Worm (Caenorhabditis elegans) whole organism, L1 larva: ENCODE results near the gene clh-6.

ENCODE experiments used
- C16A3.4 ChIP-seq: fragments of 150-350 bp; optimal IDR thresholded peaks from 2 replicates; lab custom pipeline; 2014; ENCODE audit warnings: missing biosample characterization, missing genetic modification characterization
- C34B4.2 ChIP-seq: sonication (generic microtip); optimal IDR thresholded peaks from 2 replicates; lab custom pipeline; 2017; ENCODE audit warnings: mild to moderate bottlenecking, missing genetic modification characterization, missing compliant biosample characterization
- F16B12.6 ChIP-seq: fragments of 150-350 bp; optimal IDR thresholded peaks from 2 replicates; lab custom pipeline; 2014; ENCODE audit warnings: missing biosample characterization, missing genetic modification characterization
- Y116A8C.19 ChIP-seq: sonication (generic microtip); optimal IDR thresholded peaks from 2 replicates; lab custom pipeline; 2016; ENCODE audit warnings: missing compliant biosample characterization, missing genetic modification characterization, borderline replicate concordance
- aha-1 ChIP-seq: fragments of 150-350 bp; optimal IDR thresholded peaks from 2 replicates; lab custom pipeline; 2014; ENCODE audit warnings: missing biosample characterization, missing genetic modification characterization
- alr-1 ChIP-seq: fragments of 200-800 bp; sonication (Bioruptor generic); optimal IDR thresholded peaks from 2 replicates; lab custom pipeline; 2018; ENCODE audit warnings: borderline replicate concordance, mild to moderate bottlenecking, missing genetic modification characterization, missing compliant biosample characterization
- ama-1 ChIP-seq: fragments of 150-350 bp; optimal IDR thresholded peaks from 2 replicates; lab custom pipeline; 2014
- blmp-1 ChIP-seq: fragments of 150-350 bp; optimal IDR thresholded peaks from 2 replicates; lab custom pipeline; 2014; ENCODE audit warnings: missing biosample characterization, missing genetic modification characterization
- ces-1 ChIP-seq: fragments of 150-350 bp; optimal IDR thresholded peaks from 2 replicates; lab custom pipeline; 2014; ENCODE audit warnings: missing biosample characterization, missing genetic modification reagents, missing genetic modification characterization
- dpl-1 ChIP-seq, 3 experiments: fragments of 150-350 bp in 2 of 3; sonication (generic microtip) in 1 of 3; optimal IDR thresholded peaks; 2 replicates each; lab custom pipeline; 2014 to 2017; ENCODE audit warnings: missing biosample characterization in 3 of 3, missing genetic modification characterization in 3 of 3, missing genetic modification reagents in 3 of 3
- dsc-1 ChIP-seq: sonication (generic microtip); optimal IDR thresholded peaks from 2 replicates; lab custom pipeline; 2016; ENCODE audit warnings: mild to moderate bottlenecking, missing genetic modification characterization, missing compliant biosample characterization
- efl-1 ChIP-seq, 4 experiments: fragments of 150-350 bp; optimal IDR thresholded peaks in 3 of 4; peaks in 1 of 4; 1 replicate in 1 of 4; 2 replicates in 3 of 4; lab custom pipeline; 2014; ENCODE audit warnings: missing biosample characterization in 2 of 4, missing genetic modification characterization in 2 of 4, missing genetic modification reagents in 2 of 4
- egl-27 ChIP-seq, 2 experiments: fragments of 150-350 bp in 1 of 2; sonication (generic microtip); optimal IDR thresholded peaks; 3 replicates each; lab custom pipeline; 2017 to 2018; ENCODE audit warnings: missing biosample characterization in 2 of 2, missing genetic modification characterization in 2 of 2, missing genetic modification reagents in 2 of 2
- elt-2 ChIP-seq: sonication (generic microtip); optimal IDR thresholded peaks from 2 replicates; lab custom pipeline; 2016; ENCODE audit warnings: missing genetic modification characterization, mild to moderate bottlenecking, inconsistent platforms, missing compliant biosample characterization, missing genetic modification reagents
- elt-3 ChIP-seq, 6 experiments: fragments of 150-350 bp in 1 of 6; sonication (generic microtip); optimal IDR thresholded peaks; 2 replicates each; lab custom pipeline; 2017 to 2018; ENCODE audit warnings: missing biosample characterization in 6 of 6, missing genetic modification characterization in 6 of 6, inconsistent platforms in 1 of 6
- ets-5 ChIP-seq: fragments of 200-800 bp; sonication (Bioruptor generic); IDR thresholded peaks from 2 replicates; pipeline ENCODE4 v1.3.6; 2022; ENCODE audit warnings: missing genetic modification characterization, missing compliant biosample characterization
- fkh-8 ChIP-seq: sonication (generic microtip); optimal IDR thresholded peaks from 2 replicates; lab custom pipeline; 2016; ENCODE audit warnings: mild to moderate bottlenecking, missing genetic modification characterization, missing compliant biosample characterization
- grh-1 ChIP-seq: fragments of 200-800 bp; sonication (Bioruptor generic); IDR thresholded peaks from 2 replicates; pipeline ENCODE4 v1.3.6; 2022; ENCODE audit warnings: missing genetic modification reagents, missing genetic modification characterization, missing compliant biosample characterization
- hlh-17 ChIP-seq: fragments of 200-800 bp; sonication (Bioruptor generic); optimal IDR thresholded peaks from 2 replicates; lab custom pipeline; 2018; ENCODE audit warnings: missing genetic modification characterization, mild to moderate bottlenecking, missing compliant biosample characterization, moderate library complexity, borderline replicate concordance
- hpl-2 ChIP-seq: fragments of 150-350 bp; optimal IDR thresholded peaks from 2 replicates; lab custom pipeline; 2014; ENCODE audit warnings: missing biosample characterization, missing genetic modification reagents, missing genetic modification characterization
- jun-1 ChIP-seq: fragments of 150-350 bp; optimal IDR thresholded peaks from 2 replicates; lab custom pipeline; 2014; ENCODE audit warnings: missing biosample characterization, missing genetic modification reagents, missing genetic modification characterization
- lin-14 ChIP-seq: fragments of 200-800 bp; sonication (Bioruptor generic); optimal IDR thresholded peaks from 2 replicates; lab custom pipeline; 2018; ENCODE audit warnings: mild to moderate bottlenecking, missing genetic modification characterization, moderate library complexity, missing compliant biosample characterization
- lir-3 ChIP-seq: sonication (generic microtip); optimal IDR thresholded peaks from 2 replicates; lab custom pipeline; 2016; ENCODE audit warnings: mild to moderate bottlenecking, missing genetic modification characterization, moderate library complexity, missing compliant biosample characterization; ENCODE audit not compliant: poor library complexity
- mab-9 ChIP-seq: fragments of 200-800 bp; sonication (Bioruptor generic); IDR thresholded peaks from 2 replicates; pipeline ENCODE4 v1.3.6; 2022; ENCODE audit warnings: missing genetic modification reagents, missing genetic modification characterization, missing compliant biosample characterization
- mdl-1 ChIP-seq, 2 experiments: fragments of 150-350 bp; optimal IDR thresholded peaks; 2 replicates each; lab custom pipeline; 2014 to 2017; ENCODE audit warnings: missing biosample characterization in 2 of 2, missing genetic modification characterization in 2 of 2, inconsistent platforms in 1 of 2
- nhr-12 ChIP-seq: sonication (generic microtip); optimal IDR thresholded peaks from 2 replicates; lab custom pipeline; 2017; ENCODE audit warnings: missing biosample characterization, missing genetic modification characterization
- nhr-19 ChIP-seq: fragments of 200-800 bp; sonication (Bioruptor generic); conservative IDR thresholded peaks from 2 replicates; pipeline ENCODE4 v1.3.6; 2022; ENCODE audit warnings: missing genetic modification characterization, missing compliant biosample characterization
- nhr-237 ChIP-seq: fragments of 150-350 bp; optimal IDR thresholded peaks from 2 replicates; lab custom pipeline; 2014; ENCODE audit warnings: missing biosample characterization, missing genetic modification characterization
- nhr-47 ChIP-seq: sonication (generic microtip); optimal IDR thresholded peaks from 2 replicates; lab custom pipeline; 2016; ENCODE audit warnings: mild to moderate bottlenecking, missing genetic modification characterization, moderate library complexity, missing compliant biosample characterization
- nhr-71 ChIP-seq: sonication (generic microtip); optimal IDR thresholded peaks from 2 replicates; lab custom pipeline; 2016; ENCODE audit warnings: mild to moderate bottlenecking, missing genetic modification characterization, moderate library complexity, missing compliant biosample characterization
- nhr-76 ChIP-seq: sonication (generic microtip); optimal IDR thresholded peaks from 2 replicates; lab custom pipeline; 2017; ENCODE audit warnings: missing biosample characterization, missing genetic modification characterization
- nhr-90 ChIP-seq: sonication (generic microtip); optimal IDR thresholded peaks from 2 replicates; lab custom pipeline; 2016; ENCODE audit warnings: mild to moderate bottlenecking, missing genetic modification characterization, missing compliant biosample characterization; ENCODE audit not compliant: poor library complexity
- pag-3 ChIP-seq: sonication (generic microtip); optimal IDR thresholded peaks from 2 replicates; lab custom pipeline; 2017; ENCODE audit warnings: missing genetic modification characterization, mild to moderate bottlenecking, missing compliant biosample characterization, antibody characterized with exemption, borderline replicate concordance; ENCODE audit not compliant: insufficient read depth
- pax-3 ChIP-seq: fragments of 200-800 bp; sonication (Bioruptor generic); optimal IDR thresholded peaks from 2 replicates; lab custom pipeline; 2018; ENCODE audit warnings: mild to moderate bottlenecking, missing genetic modification characterization, moderate library complexity, missing compliant biosample characterization
- pqm-1 ChIP-seq: sonication (generic microtip); optimal IDR thresholded peaks from 3 replicates; lab custom pipeline; 2017; ENCODE audit warnings: missing biosample characterization, missing genetic modification characterization
- rnt-1 ChIP-seq: sonication (generic microtip); optimal IDR thresholded peaks from 2 replicates; lab custom pipeline; 2016; ENCODE audit warnings: mild to moderate bottlenecking, missing genetic modification characterization, moderate library complexity, missing compliant biosample characterization
- skn-1 ChIP-seq: fragments of 150-350 bp; optimal IDR thresholded peaks from 2 replicates; lab custom pipeline; 2014; ENCODE audit warnings: missing biosample characterization, missing genetic modification characterization
- snpc-4 ChIP-seq: fragments of 150-350 bp; optimal IDR thresholded peaks from 2 replicates; lab custom pipeline; 2014; ENCODE audit warnings: missing biosample characterization, missing genetic modification characterization
- snu-23 ChIP-seq: sonication (generic microtip); optimal IDR thresholded peaks from 2 replicates; lab custom pipeline; 2016; ENCODE audit warnings: missing genetic modification characterization, missing compliant biosample characterization
- tbx-2 ChIP-seq: sonication (generic microtip); optimal IDR thresholded peaks from 2 replicates; lab custom pipeline; 2016; ENCODE audit warnings: missing genetic modification characterization, missing compliant biosample characterization
- tlp-1 ChIP-seq: fragments of 150-350 bp; optimal IDR thresholded peaks from 2 replicates; lab custom pipeline; 2014; ENCODE audit warnings: missing biosample characterization, missing genetic modification characterization
- unc-130 ChIP-seq: fragments of 150-350 bp; optimal IDR thresholded peaks from 2 replicates; lab custom pipeline; 2017; ENCODE audit warnings: missing biosample characterization, missing genetic modification characterization, inconsistent platforms
- unc-30 ChIP-seq: sonication (generic microtip); optimal IDR thresholded peaks from 2 replicates; lab custom pipeline; 2017; ENCODE audit warnings: missing biosample characterization, missing genetic modification characterization
- vab-15 ChIP-seq: sonication (generic microtip); optimal IDR thresholded peaks from 2 replicates; lab custom pipeline; 2017; ENCODE audit warnings: missing genotype, mild to moderate bottlenecking, missing genetic modification characterization, missing compliant biosample characterization
- zip-4 ChIP-seq: fragments of 200-800 bp; sonication (Bioruptor generic); optimal IDR thresholded peaks from 2 replicates; lab custom pipeline; 2018; ENCODE audit warnings: mild to moderate bottlenecking, missing genetic modification characterization, moderate library complexity, missing compliant biosample characterization
- ztf-11 ChIP-seq, 2 experiments: sonication (generic microtip); optimal IDR thresholded peaks; 2 replicates each; lab custom pipeline; 2016 to 2017; ENCODE audit warnings: missing genetic modification characterization in 2 of 2, missing biosample characterization in 1 of 2, missing compliant biosample characterization in 1 of 2

Gene clh-6

DNA sequence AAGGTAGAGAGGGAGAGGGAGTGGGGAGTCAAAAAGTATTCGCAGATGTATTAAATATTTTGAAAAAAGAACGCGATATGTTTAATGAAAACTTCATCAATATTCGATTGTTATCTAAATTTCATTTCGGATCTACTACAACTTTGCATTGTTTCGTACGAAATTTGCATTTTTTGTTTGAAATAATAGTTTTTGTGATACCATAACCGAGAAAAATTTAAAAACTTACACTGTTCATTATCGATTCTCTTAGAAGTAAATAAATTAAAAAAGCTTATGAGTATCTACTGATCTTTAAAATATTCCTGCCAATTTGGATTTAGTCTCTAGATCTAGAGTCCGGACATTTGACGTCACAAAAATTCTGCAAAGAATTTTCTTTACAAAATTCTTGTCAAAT lies 17.1 kb upstream of the clh-6 start, which contains the start of gene R07B7.9:
TSS of gene R07B7.9 (minus strand) at position 101 of the 400 bp plus-strand sequence.
- TF ChIP-seq dsc-1 (tag; lab: Kevin White, UChicago) (no peak), jun-1 (tag; lab: Kevin White, UChicago) (no peak), nhr-76 (no peak), nhr-47 (no peak), ces-1 (GFP tag; lab: Kevin White, UChicago) (no peak), skn-1 (no peak), Y116A8C.19 (tag; lab: Kevin White, UChicago) (no peak), unc-130 (tag; lab: Kevin White, UChicago) (no peak), efl-1 (optimal IDR thresholded peaks at IDR 0.05; lab: Kevin White, UChicago) (no peak), efl-1 (GFP tag; optimal IDR thresholded peaks at IDR 0.05 in 1 of 2; lab: Kevin White, UChicago) (no peak), rnt-1 (tag; lab: Kevin White, UChicago) (no peak), hlh-17 (GFP tag; lab: Kevin White, UChicago) (no peak), tlp-1 (tag; lab: Kevin White, UChicago) (no peak), F16B12.6 (tag; lab: Kevin White, UChicago) (no peak), nhr-71 (tag; lab: Kevin White, UChicago) (no peak), egl-27 (tag; optimal IDR thresholded peaks at IDR 0.05; lab: Kevin White, UChicago) (no peak), pqm-1 (no peak), ama-1 (lab: Kevin White, UChicago) (no peak), mab-9 (GFP tag; lab: Robert Waterston, UW) (no peak), aha-1 (tag; lab: Kevin White, UChicago) (no peak)

DNA sequence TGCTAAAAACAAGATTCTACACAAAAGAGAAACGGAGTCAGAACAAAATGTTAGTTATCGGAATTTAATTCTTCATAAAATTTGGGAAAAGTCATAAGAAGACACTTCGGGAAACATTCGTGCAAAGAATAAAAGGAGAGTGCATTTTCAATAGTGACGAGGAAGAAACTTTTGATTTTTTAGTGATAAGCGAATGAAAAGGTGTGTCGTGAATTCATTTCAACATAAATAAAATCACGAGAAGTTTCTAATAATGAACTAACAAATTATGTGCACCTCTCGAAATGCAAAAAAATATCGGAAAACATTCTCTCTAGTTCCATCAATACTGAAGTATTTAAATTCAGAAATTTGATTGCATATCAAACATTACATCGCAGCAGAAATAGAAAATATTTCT lies 12.8 kb upstream of the clh-6 start:
- TF ChIP-seq unc-30 = no peak
- TF ChIP-seq efl-1 (optimal IDR thresholded peaks at IDR 0.05; lab: Kevin White, UChicago) = no peak
- peak in 1 of 2 experiments; percentile 45 for TF ChIP-seq efl-1 (GFP tag; optimal IDR thresholded peaks at IDR 0.05 in 1 of 2; lab: Kevin White, UChicago)
- no peak for TF ChIP-seq snpc-4 (tag; lab: Kevin White, UChicago)
- TF ChIP-seq pag-3 (tag; lab: Kevin White, UChicago) = no peak
- peak; percentile 29 for TF ChIP-seq elt-2 (tag; lab: Kevin White, UChicago)

DNA sequence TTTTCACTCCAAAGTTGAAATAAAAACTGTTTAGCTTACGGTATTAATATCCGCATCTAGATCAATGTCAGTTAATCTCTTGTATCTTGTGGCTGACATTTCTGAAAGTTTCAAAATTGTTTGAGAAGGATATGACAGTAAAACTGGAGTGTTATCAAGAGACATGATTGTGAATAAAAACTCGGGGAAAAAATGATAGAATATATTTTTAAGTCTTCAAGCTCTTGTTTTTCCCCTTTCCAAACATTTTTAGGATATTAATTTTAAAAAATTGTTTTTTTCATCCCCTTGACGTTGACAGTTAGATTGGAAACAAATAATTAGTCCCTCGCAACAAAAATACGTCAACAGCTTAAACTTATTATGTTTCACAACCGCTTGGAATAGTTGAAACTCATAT lies 11.7 kb upstream of the clh-6 start, which contains the start of gene R07B7.6:
TSS of gene R07B7.6 (minus strand) at position 101 of the 400 bp plus-strand sequence.
- TF ChIP-seq tbx-2 = no peak
- TF ChIP-seq grh-1 = no peak
- no peak for TF ChIP-seq ces-1 (GFP tag; lab: Kevin White, UChicago)

DNA sequence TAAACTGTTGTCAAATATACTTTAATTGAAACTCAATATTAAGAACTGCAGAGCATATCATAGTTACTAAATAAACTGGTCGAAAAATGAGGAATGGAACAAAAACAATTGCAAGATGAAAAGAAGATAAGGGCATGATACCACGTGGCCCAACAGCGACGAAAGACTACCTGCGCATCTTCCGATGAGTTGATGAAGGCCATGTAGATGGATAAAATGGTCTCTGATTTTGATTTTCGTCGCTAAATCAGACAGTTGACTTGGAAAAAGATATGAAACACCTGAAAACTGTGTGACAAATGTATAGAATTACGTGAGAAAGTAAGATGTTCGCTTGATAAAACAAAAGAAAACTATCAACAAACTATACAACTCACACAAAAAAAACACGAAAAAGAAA lies 8.3 kb upstream of the clh-6 start:
- TF ChIP-seq nhr-90 (tag; lab: Kevin White, UChicago) = no peak
- TF ChIP-seq mdl-1 (tag; optimal IDR thresholded peaks at IDR 0.05; lab: Kevin White, UChicago) = peak in 1 of 2 experiments; percentile 79
- TF ChIP-seq zip-4 = no peak
- TF ChIP-seq hpl-2 (GFP tag; lab: Kevin White, UChicago) = no peak
- peak; percentile 17; the same call in 1 of the 2 replicates for TF ChIP-seq nhr-19
- no peak for TF ChIP-seq C34B4.2 (tag; lab: Kevin White, UChicago)
- TF ChIP-seq hlh-17 (GFP tag; lab: Kevin White, UChicago) = no peak
- TF ChIP-seq ztf-11 (tag; optimal IDR thresholded peaks at IDR 0.05; lab: Kevin White, UChicago) = no peak
- no peak for TF ChIP-seq nhr-237 (tag; lab: Kevin White, UChicago)
- no peak for TF ChIP-seq dpl-1 (GFP tag; optimal IDR thresholded peaks at IDR 0.05; lab: Kevin White, UChicago)
- TF ChIP-seq ets-5 (GFP tag; lab: Robert Waterston, UW) = no peak
- TF ChIP-seq vab-15 (tag; lab: Kevin White, UChicago) = no peak
- TF ChIP-seq fkh-8 = no peak
- no peak for TF ChIP-seq pax-3 (tag; lab: Kevin White, UChicago)
- TF ChIP-seq tbx-2 = no peak
- TF ChIP-seq blmp-1 = peak; percentile 72
- TF ChIP-seq nhr-12 (tag; lab: Kevin White, UChicago) = no peak
- TF ChIP-seq lin-14 = peak; percentile 81
- TF ChIP-seq C16A3.4 (tag; lab: Kevin White, UChicago) = peak; percentile 16
- peak; percentile 66 for TF ChIP-seq snu-23
- TF ChIP-seq alr-1 (tag; lab: Kevin White, UChicago) = no peak
- TF ChIP-seq aha-1 (tag; lab: Kevin White, UChicago) = no peak
- no peak for TF ChIP-seq lir-3 (tag; lab: Kevin White, UChicago)
- peak in 4 of 6 experiments; percentile 41 to 93 (median 89) for TF ChIP-seq elt-3 (tag; optimal IDR thresholded peaks at IDR 0.05; lab: Kevin White, UChicago)
